Fruit fly (Drosophila melanogaster) whole organism, wandering third instar larva: ENCODE data around the gene obst-G.

ENCODE experiments used
- CG32264 ChIP-seq: fragments of 200-800 bp; sonication (Bioruptor generic); optimal IDR thresholded peaks from 2 replicates; lab custom pipeline; 2016; ENCODE audit warnings: missing biosample characterization, missing genetic modification characterization
- CG9705 ChIP-seq: fragments of 200-800 bp; sonication (Bioruptor generic); optimal IDR thresholded peaks from 2 replicates; lab custom pipeline; 2018; ENCODE audit warnings: missing biosample characterization, mild to moderate bottlenecking, missing genetic modification characterization
- CrebA ChIP-seq: fragments of 200-800 bp; sonication (Bioruptor generic); optimal IDR thresholded peaks from 2 replicates; lab custom pipeline; 2016; ENCODE audit warnings: missing biosample characterization, mild to moderate bottlenecking, missing genetic modification characterization, borderline replicate concordance
- Dfd ChIP-seq: fragments of >200 bp; optimal IDR thresholded peaks from 2 replicates; lab custom pipeline; 2017; ENCODE audit warnings: missing biosample characterization, missing genetic modification characterization
- GATAd ChIP-seq: sonication (Bioruptor generic); optimal IDR thresholded peaks from 2 replicates; lab custom pipeline; 2016; ENCODE audit warnings: missing biosample characterization, missing genetic modification characterization
- HLH106 ChIP-seq: fragments of 200-800 bp; optimal IDR thresholded peaks from 3 replicates; lab custom pipeline; 2019; ENCODE audit warnings: missing biosample characterization, mild to moderate bottlenecking, missing genetic modification characterization, moderate library complexity
- Hnf4 ChIP-seq: fragments of 200-800 bp; sonication (Bioruptor generic); optimal IDR thresholded peaks from 2 replicates; lab custom pipeline; 2016; ENCODE audit warnings: missing biosample characterization, mild to moderate bottlenecking, missing genetic modification characterization
- Hr78 ChIP-seq: fragments of >200 bp; optimal IDR thresholded peaks from 2 replicates; lab custom pipeline; 2017; ENCODE audit warnings: missing biosample characterization, missing genetic modification characterization
- Hr83 ChIP-seq: fragments of 200-300 bp; sonication (Bioruptor generic); optimal IDR thresholded peaks from 2 replicates; lab custom pipeline; 2016; ENCODE audit warnings: missing biosample characterization, mild to moderate bottlenecking, missing genetic modification characterization, moderate library complexity; ENCODE audit not compliant: poor library complexity, severe bottlenecking
- Mio ChIP-seq: sonication (Bioruptor generic); optimal IDR thresholded peaks from 2 replicates; lab custom pipeline; 2016; ENCODE audit warnings: missing biosample characterization, missing genetic modification characterization
- Myc ChIP-seq: fragments of >200 bp; optimal IDR thresholded peaks from 2 replicates; lab custom pipeline; 2017
- N ChIP-seq: fragments of >200 bp; optimal IDR thresholded peaks from 2 replicates; lab custom pipeline; 2018; ENCODE audit warnings: missing biosample characterization, missing external identifiers, missing genetic modification characterization
- Rel ChIP-seq, 2 experiments: fragments of 200-800 bp; sonication (Bioruptor generic) in 1 of 2; optimal IDR thresholded peaks; 2 replicates in 1 of 2; 3 replicates in 1 of 2; lab custom pipeline; 2016 to 2019; ENCODE audit warnings: mild to moderate bottlenecking in 2 of 2, missing biosample characterization in 2 of 2, missing genetic modification characterization in 2 of 2, moderate library complexity in 1 of 2
- Sp1 ChIP-seq: fragments of 200-800 bp; sonication (Bioruptor generic); optimal IDR thresholded peaks from 3 replicates; lab custom pipeline; 2019; ENCODE audit warnings: missing biosample characterization, mild to moderate bottlenecking, missing genetic modification characterization, moderate library complexity
- Vsx2 ChIP-seq: fragments of 200-300, 225-300 bp; sonication (Bioruptor generic); optimal IDR thresholded peaks from 2 replicates; lab custom pipeline; 2018; ENCODE audit warnings: missing biosample characterization, missing genetic modification characterization; ENCODE audit not compliant: partially characterized antibody
- br ChIP-seq: fragments of 200-800 bp; sonication (Bioruptor generic); optimal IDR thresholded peaks from 2 replicates; lab custom pipeline; 2016; ENCODE audit warnings: missing biosample characterization, missing genetic modification characterization
- brk ChIP-seq: fragments of 200-800 bp; sonication (Bioruptor generic); optimal IDR thresholded peaks from 2 replicates; lab custom pipeline; 2016; ENCODE audit warnings: missing biosample characterization, mild to moderate bottlenecking, missing genetic modification characterization
- dl ChIP-seq, 2 experiments: fragments of 175-275, 200-275 bp in 1 of 2; fragments of 200-275 bp in 1 of 2; sonication (Bioruptor generic); optimal IDR thresholded peaks; lab custom pipeline; 2018; ENCODE audit warnings: mild to moderate bottlenecking in 2 of 2, missing biosample characterization in 2 of 2, missing genetic modification characterization in 2 of 2, moderate library complexity in 2 of 2; ENCODE audit not compliant: partially characterized antibody in 2 of 2, insufficient read depth in 1 of 2
- dmrt93B ChIP-seq: fragments of 200-800 bp; sonication (Bioruptor generic); optimal IDR thresholded peaks from 2 replicates; lab custom pipeline; 2018; ENCODE audit warnings: missing biosample characterization, mild to moderate bottlenecking, missing genetic modification characterization
- dsf ChIP-seq: sonication (Bioruptor generic); optimal IDR thresholded peaks from 2 replicates; lab custom pipeline; 2016; ENCODE audit warnings: missing biosample characterization, missing genetic modification characterization, borderline replicate concordance
- ey ChIP-seq: fragments of 200-800 bp; sonication (Bioruptor generic); optimal IDR thresholded peaks from 2 replicates; lab custom pipeline; 2016; ENCODE audit warnings: missing biosample characterization, missing genetic modification characterization
- foxo ChIP-seq, 2 experiments: fragments of 200-800 bp; sonication (Bioruptor generic); optimal IDR thresholded peaks; 2 replicates in 1 of 2; 3 replicates in 1 of 2; lab custom pipeline; 2016 to 2017; ENCODE audit warnings: missing biosample characterization in 2 of 2, missing genetic modification characterization in 2 of 2
- fru ChIP-seq: fragments of 200-800 bp; sonication (Bioruptor generic); optimal IDR thresholded peaks from 3 replicates; lab custom pipeline; 2016; ENCODE audit warnings: missing biosample characterization, mild to moderate bottlenecking, missing genetic modification characterization
- jim ChIP-seq: fragments of 175-275, 200-325 bp; sonication (Bioruptor generic); optimal IDR thresholded peaks from 2 replicates; lab custom pipeline; 2016; ENCODE audit warnings: missing biosample characterization, mild to moderate bottlenecking, missing genetic modification characterization
- lola ChIP-seq: fragments of >200 bp; optimal IDR thresholded peaks from 2 replicates; lab custom pipeline; 2017; ENCODE audit warnings: missing biosample characterization, missing genetic modification characterization
- pan ChIP-seq: fragments of >200 bp; optimal IDR thresholded peaks from 2 replicates; lab custom pipeline; 2017
- psq ChIP-seq: fragments of 200-800 bp; sonication (Bioruptor generic); optimal IDR thresholded peaks from 3 replicates; lab custom pipeline; 2017; ENCODE audit warnings: missing biosample characterization, mild to moderate bottlenecking, missing genetic modification characterization, moderate library complexity
- rgr ChIP-seq: fragments of 200-800 bp; sonication (Bioruptor generic); optimal IDR thresholded peaks from 3 replicates; lab custom pipeline; 2016; ENCODE audit warnings: missing biosample characterization, mild to moderate bottlenecking, missing genetic modification characterization
- sage ChIP-seq: fragments of 200-800 bp; sonication (Bioruptor generic); optimal IDR thresholded peaks from 2 replicates; lab custom pipeline; 2016; ENCODE audit warnings: missing biosample characterization, mild to moderate bottlenecking, missing genetic modification characterization
- tai ChIP-seq: sonication (Bioruptor generic); optimal IDR thresholded peaks from 2 replicates; lab custom pipeline; 2016; ENCODE audit warnings: missing biosample characterization, missing genetic modification characterization
- usp ChIP-seq: fragments of >200 bp; optimal IDR thresholded peaks from 2 replicates; lab custom pipeline; 2017; ENCODE audit warnings: missing biosample characterization, missing genetic modification characterization
- woc ChIP-seq: sonication (Bioruptor generic); optimal IDR thresholded peaks from 2 replicates; lab custom pipeline; 2016; ENCODE audit warnings: missing biosample characterization, mild to moderate bottlenecking, missing genetic modification characterization

The obst-G gene

dm6 chr3L:11990436-11990835 lies 37.3 kb upstream of the obst-G start, which contains the start of gene CG6931:
Gene CG6931 (plus strand): TSS chr3L:11990736.
- TF ChIP-seq GATAd (no peak), dl (GFP tag; optimal IDR thresholded peaks at IDR 0.05; lab: Kevin White, UChicago; ENCODE audit: insufficient read depth in 1 of 2, partially characterized antibody in 2 of 2) (no peak), Hnf4 (GFP tag; lab: Kevin White, UChicago) (no peak), brk (GFP tag; lab: Kevin White, UChicago) (no peak), lola (GFP tag; lab: Kevin White, UChicago) (no peak), Vsx2 (no peak), tai (GFP tag; lab: Kevin White, UChicago) (no peak), psq (GFP tag; lab: Kevin White, UChicago) (no peak), usp (GFP tag; lab: Kevin White, UChicago) (no peak), Sp1 (no peak), ey (GFP tag; lab: Kevin White, UChicago) (no peak), dmrt93B (GFP tag; lab: Kevin White, UChicago) (no peak), sage (GFP tag; lab: Kevin White, UChicago) (no peak), fru (GFP tag; lab: Kevin White, UChicago) (no peak)

dm6 chr3L:11984606-11985005 lies 31.5 kb upstream of the obst-G start, which contains the start of gene CG6938:
Gene CG6938 (plus strand): TSS chr3L:11984906.
- TF ChIP-seq dsf (GFP tag; lab: Kevin White, UChicago) (no peak), N (no peak), HLH106 (tag; lab: Kevin White, UChicago) (no peak), Dfd (GFP tag; lab: Kevin White, UChicago) (no peak), GATAd (no peak), Hr83 (GFP tag; lab: Kevin White, UChicago) (no peak), psq (GFP tag; lab: Kevin White, UChicago) (no peak), Myc (lab: Kevin White, UChicago) (no peak), usp (GFP tag; lab: Kevin White, UChicago) (no peak), tai (GFP tag; lab: Kevin White, UChicago) (no peak), dl (GFP tag; optimal IDR thresholded peaks at IDR 0.05; lab: Kevin White, UChicago; ENCODE audit: insufficient read depth in 1 of 2, partially characterized antibody in 2 of 2) (no peak), foxo (GFP tag; optimal IDR thresholded peaks at IDR 0.05; lab: Kevin White, UChicago) (no peak), Hnf4 (GFP tag; lab: Kevin White, UChicago) (no peak), Rel (GFP tag; optimal IDR thresholded peaks at IDR 0.05; lab: Kevin White, UChicago) (no peak), Rel (tag; optimal IDR thresholded peaks at IDR 0.05; lab: Kevin White, UChicago) (no peak), jim (GFP tag; lab: Kevin White, UChicago) (no peak), br (no peak), dmrt93B (GFP tag; lab: Kevin White, UChicago) (no peak), sage (GFP tag; lab: Kevin White, UChicago) (no peak), CrebA (GFP tag; lab: Kevin White, UChicago) (no peak)

DNA sequence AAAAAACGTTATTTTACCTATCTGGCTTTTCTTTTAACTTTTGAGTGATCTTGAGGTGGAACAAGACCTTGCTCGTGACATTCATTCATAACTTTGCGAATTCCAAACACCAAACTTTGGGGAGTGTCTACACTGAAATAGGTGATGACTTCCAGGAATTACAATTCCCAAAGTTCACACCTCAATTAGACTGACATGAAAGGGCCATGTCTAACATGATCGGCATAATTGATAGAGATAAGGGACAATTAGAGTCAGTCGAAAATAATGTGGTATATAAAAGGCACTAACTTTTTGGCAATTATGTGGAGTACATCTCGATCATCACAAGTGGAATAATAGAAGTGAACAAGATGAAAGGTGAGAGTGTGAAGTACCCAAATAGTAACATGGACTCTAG lies 22.7 kb upstream of the obst-G start, which contains the start of gene CG43896:
CG43896 (plus strand) TSS at position 301 of the 400 bp plus-strand sequence.
- TF ChIP-seq CG32264 (no peak), Dfd (GFP tag; lab: Kevin White, UChicago) (no peak), usp (GFP tag; lab: Kevin White, UChicago) (no peak), Vsx2 (no peak), Rel (GFP tag; optimal IDR thresholded peaks at IDR 0.05; lab: Kevin White, UChicago) (no peak), Rel (tag; optimal IDR thresholded peaks at IDR 0.05; lab: Kevin White, UChicago) (no peak), Myc (lab: Kevin White, UChicago) (no peak), rgr (no peak), Mio (no peak), dl (GFP tag; optimal IDR thresholded peaks at IDR 0.05; lab: Kevin White, UChicago; ENCODE audit: insufficient read depth in 1 of 2, partially characterized antibody in 2 of 2) (no peak), pan (lab: Kevin White, UChicago) (no peak), CG9705 (GFP tag; lab: Kevin White, UChicago) (no peak)
- TF ChIP-seq, all 38 proteins: peak for 0

dm6 chr3L:11974605-11975004 lies 21.5 kb upstream of the obst-G start, which contains the start of gene CG14125:
Gene CG14125 (plus strand): TSS chr3L:11974905.
- no peak for TF ChIP-seq CG32264
- TF ChIP-seq HLH106 (tag; lab: Kevin White, UChicago), result no peak
- no peak for TF ChIP-seq jim (GFP tag; lab: Kevin White, UChicago)
- no peak for TF ChIP-seq pan (lab: Kevin White, UChicago)
- no peak for TF ChIP-seq foxo (GFP tag; optimal IDR thresholded peaks at IDR 0.05; lab: Kevin White, UChicago)
- no peak for TF ChIP-seq woc
- TF ChIP-seq Rel (GFP tag; optimal IDR thresholded peaks at IDR 0.05; lab: Kevin White, UChicago), result no peak
- no peak for TF ChIP-seq Rel (tag; optimal IDR thresholded peaks at IDR 0.05; lab: Kevin White, UChicago)
- no peak for TF ChIP-seq Hr78
